Fruit fly (Drosophila melanogaster): Measurements from ENCODE around the gene CG44574.
A peak's percentile ranks its signal among the peaks of the same experiment; 100 is the strongest.

CG44574 gene

dm6 chr2L:5883441-5883840 is at the start of gene CG44574:
TSS of gene CG44574 (plus strand) at chr2L:5883741.
- TF ChIP-seq Abd-B (GFP tag; optimal IDR thresholded peaks at IDR 0.05) (no peak), dsf (GFP tag; optimal IDR thresholded peaks at IDR 0.05; ENCODE audit: borderline replicate concordance) (no peak), dmrt93B (GFP tag; optimal IDR thresholded peaks at IDR 0.05) (no peak)

dm6 chr2L:5856786-5857185 is 26.8 kb upstream of the CG44574 start:
- TF ChIP-seq dl (GFP tag; optimal IDR thresholded peaks at IDR 0.05; ENCODE audit: insufficient read depth in 1 of 2, partially characterized antibody in 2 of 2) (no peak), Dif (GFP tag; optimal IDR thresholded peaks at IDR 0.05; ENCODE audit: partially characterized antibody) (no peak), ey (GFP tag; optimal IDR thresholded peaks at IDR 0.05) (no peak)

DNA sequence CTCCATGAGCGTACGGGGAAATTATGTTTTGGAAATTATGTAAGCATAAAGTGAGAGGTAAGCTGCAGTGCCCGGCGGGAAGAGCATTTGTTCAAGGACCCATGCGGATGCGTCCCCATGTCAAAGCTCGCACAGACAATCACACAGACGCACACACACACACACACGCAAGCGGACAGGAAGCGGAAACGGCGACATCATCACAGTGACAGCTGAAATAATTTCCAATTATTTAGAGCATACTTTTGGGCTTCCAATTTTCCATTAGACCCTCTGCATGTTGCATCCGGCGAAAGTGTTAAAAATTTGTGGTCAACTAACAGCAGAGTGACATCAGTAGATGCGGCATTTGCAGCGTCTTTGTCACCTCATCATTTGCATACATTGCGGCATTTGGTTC is 16.8 kb upstream of the CG44574 start:
- TF ChIP-seq rgr (GFP tag; optimal IDR thresholded peaks at IDR 0.05) (no peak), br (GFP tag; optimal IDR thresholded peaks at IDR 0.05) (no peak), Dfd (GFP tag; optimal IDR thresholded peaks at IDR 0.05) (no peak), Hnf4 (GFP tag; optimal IDR thresholded peaks at IDR 0.05) (no peak), brk (GFP tag; optimal IDR thresholded peaks at IDR 0.05) (no peak)

DNA sequence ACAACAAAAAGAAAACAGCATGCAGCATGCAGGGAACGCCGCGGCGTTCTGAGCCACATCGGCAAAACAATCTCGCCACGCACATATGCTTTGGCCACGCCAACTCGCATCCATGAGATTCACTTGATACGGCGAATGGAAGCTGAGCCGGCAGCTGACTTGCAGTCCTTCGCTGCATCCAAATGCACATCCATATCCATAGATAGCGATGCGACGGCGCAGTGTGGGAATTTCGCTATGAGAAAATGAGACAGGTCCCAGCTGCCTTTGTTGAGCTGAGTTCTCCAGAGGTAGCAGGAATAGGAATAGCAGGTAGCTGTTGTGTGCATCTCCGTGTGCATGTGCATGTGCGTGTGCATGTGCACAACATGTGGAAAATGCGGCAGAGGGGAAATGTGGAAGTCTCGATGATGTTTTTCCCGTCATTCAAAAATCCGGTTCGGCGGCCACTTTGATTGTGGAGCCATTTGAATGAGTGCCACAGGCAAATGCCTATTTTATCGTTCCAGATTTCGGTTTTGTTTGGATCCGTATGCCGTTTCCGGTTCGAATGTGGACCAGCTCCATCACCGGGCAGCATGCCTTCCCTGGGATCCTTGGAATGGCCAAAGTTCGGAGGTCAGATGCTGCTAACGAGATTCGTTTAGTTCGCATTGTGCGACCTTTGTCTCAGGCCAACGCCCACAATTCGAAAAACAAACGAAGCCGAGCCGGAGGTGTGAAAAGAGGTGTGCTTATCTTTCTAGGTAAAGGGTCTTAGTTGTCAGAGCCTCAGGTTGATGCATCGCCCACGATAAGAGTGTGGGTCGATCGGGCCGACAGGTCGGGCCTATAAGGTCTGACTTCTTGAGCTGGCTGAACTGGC is 12.5 kb upstream of the CG44574 start:
- TF ChIP-seq tai (GFP tag; optimal IDR thresholded peaks at IDR 0.05), result no peak
- no peak for TF ChIP-seq foxo (GFP tag; optimal IDR thresholded peaks at IDR 0.05)
- TF ChIP-seq Dif (GFP tag; optimal IDR thresholded peaks at IDR 0.05; ENCODE audit: partially characterized antibody), result no peak
- TF ChIP-seq dmrt93B (GFP tag; optimal IDR thresholded peaks at IDR 0.05), result no peak
- TF ChIP-seq lola (GFP tag; optimal IDR thresholded peaks at IDR 0.05), result no peak
- no peak for TF ChIP-seq Abd-B (GFP tag; optimal IDR thresholded peaks at IDR 0.05)
- TF ChIP-seq sage (GFP tag; optimal IDR thresholded peaks at IDR 0.05), result no peak
- no peak for TF ChIP-seq br (GFP tag; optimal IDR thresholded peaks at IDR 0.05)
- TF ChIP-seq dsf (GFP tag; optimal IDR thresholded peaks at IDR 0.05; ENCODE audit: borderline replicate concordance), result no peak

- TF ChIP-seq Abd-B (GFP tag; optimal IDR thresholded peaks at IDR 0.05) (no peak), jim (GFP tag; optimal IDR thresholded peaks at IDR 0.05) (no peak), br (GFP tag; optimal IDR thresholded peaks at IDR 0.05) (no peak), sage (GFP tag; optimal IDR thresholded peaks at IDR 0.05) (no peak), usp (GFP tag; optimal IDR thresholded peaks at IDR 0.05) (no peak), Hr78 (GFP tag; optimal IDR thresholded peaks at IDR 0.05) (no peak), ey (GFP tag; optimal IDR thresholded peaks at IDR 0.05) (no peak), dl (GFP tag; optimal IDR thresholded peaks at IDR 0.05; ENCODE audit: insufficient read depth in 1 of 2, partially characterized antibody in 2 of 2) (no peak), Hnf4 (GFP tag; optimal IDR thresholded peaks at IDR 0.05) (peak; percentile 8), Sp1 (GFP tag; optimal IDR thresholded peaks at IDR 0.05) (peak; percentile 8), h (GFP tag; optimal IDR thresholded peaks at IDR 0.05) (peak; percentile 42), Hr83 (GFP tag; optimal IDR thresholded peaks at IDR 0.05; ENCODE audit: poor library complexity, severe bottlenecking) (peak; percentile 73), fru (GFP tag; optimal IDR thresholded peaks at IDR 0.05) (no peak), foxo (GFP tag; optimal IDR thresholded peaks at IDR 0.05) (no peak), rgr (GFP tag; optimal IDR thresholded peaks at IDR 0.05) (peak; percentile 48), OdsH (GFP tag; optimal IDR thresholded peaks at IDR 0.05) (peak; percentile 33), woc (GFP tag; optimal IDR thresholded peaks at IDR 0.05) (no peak), Vsx2 (GFP tag; optimal IDR thresholded peaks at IDR 0.05; ENCODE audit: partially characterized antibody) (no peak), dsf (GFP tag; optimal IDR thresholded peaks at IDR 0.05; ENCODE audit: borderline replicate concordance) (no peak), brk (GFP tag; optimal IDR thresholded peaks at IDR 0.05) (no peak), dmrt93B (GFP tag; optimal IDR thresholded peaks at IDR 0.05) (peak; percentile 15), Mio (GFP tag; optimal IDR thresholded peaks at IDR 0.05) (no peak)
These were observed 7.0 kb upstream of the CG44574 start for dm6 chr2L:5876474-5877067.
